Worm (Caenorhabditis elegans): Measurements from ENCODE around the gene hgrs-1.

DNA sequence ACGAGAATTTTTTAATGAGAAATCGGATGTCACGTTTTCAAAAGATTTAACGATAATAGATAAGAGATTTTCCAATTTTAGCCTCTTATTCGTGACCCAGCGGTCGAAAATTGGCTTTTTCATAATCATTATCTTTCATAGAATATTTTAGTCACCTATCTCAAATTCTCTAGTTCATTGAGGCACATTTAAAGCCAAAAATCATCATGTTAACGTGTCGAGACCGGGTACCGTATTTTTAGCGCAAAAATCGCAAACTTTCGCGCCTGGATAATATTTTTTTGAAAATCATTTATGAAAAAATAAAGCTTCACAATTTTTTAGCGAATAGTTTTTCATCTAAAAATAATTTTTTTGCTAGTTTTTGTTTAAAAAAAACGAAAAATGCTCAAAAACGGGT is 39.9 kb downstream of the hgrs-1 start, which contains the start of gene B0218.7:
- TF ChIP-seq tbx-11 (GFP tag; IDR thresholded peaks at IDR 0.05) (no peak), aly-1 (tag; optimal IDR thresholded peaks at IDR 0.05) (no peak), ceh-36 (tag; optimal IDR thresholded peaks at IDR 0.05) (no peak), hmg-4 (GFP tag; optimal IDR thresholded peaks at IDR 0.05) (no peak), ama-1 (optimal IDR thresholded peaks at IDR 0.05) (no peak), hnd-1 (tag; optimal IDR thresholded peaks at IDR 0.05) (no peak)

Data from whole organism, early embryonic.